Worm (Caenorhabditis elegans) whole organism, L4 larva: Measurements from ENCODE around the gene F41C3.8.
A peak's percentile ranks its signal among the peaks of the same experiment; 100 is the strongest.

Experiments used
- D1046.2 ChIP-seq: fragments of 200-800 bp; sonication (Bioruptor generic); IDR thresholded peaks from 2 replicates; pipeline ENCODE4 v1.3.6; 2022; ENCODE audit warnings: missing genetic modification characterization, missing compliant biosample characterization
- F49E8.2 ChIP-seq: sonication (generic microtip); optimal IDR thresholded peaks from 2 replicates; lab custom pipeline; 2016; ENCODE audit warnings: missing compliant biosample characterization, mild to moderate bottlenecking, missing genetic modification characterization, borderline replicate concordance
- R02D3.7 ChIP-seq: fragments of 150-350 bp; sonication (generic microtip); optimal IDR thresholded peaks from 3 replicates; lab custom pipeline; 2014; ENCODE audit warnings: missing biosample characterization, missing genetic modification characterization
- T20F7.1 ChIP-seq: fragments of 200-800 bp; sonication (Bioruptor generic); optimal IDR thresholded peaks from 2 replicates; lab custom pipeline; 2018; ENCODE audit warnings: mild to moderate bottlenecking, missing genetic modification characterization, missing compliant biosample characterization
- Y48G9A.11 ChIP-seq: fragments of 200-800 bp; sonication (Bioruptor generic); IDR thresholded peaks from 2 replicates; pipeline ENCODE4 v1.3.6; 2022; ENCODE audit warnings: missing genetic modification reagents, missing genetic modification characterization, missing compliant biosample characterization
- ZK546.5 ChIP-seq, 2 experiments: sonication (generic microtip); optimal IDR thresholded peaks; 2 replicates each; lab custom pipeline; 2017; ENCODE audit warnings: missing biosample characterization in 2 of 2, missing genetic modification characterization in 2 of 2
- aha-1 ChIP-seq: fragments of 150-350 bp; peaks from one replicate; lab custom pipeline; 2014; ENCODE audit warnings: missing biosample characterization, missing genetic modification characterization
- ceh-32 ChIP-seq: sonication (generic microtip); optimal IDR thresholded peaks from 2 replicates; lab custom pipeline; 2016; ENCODE audit warnings: mild to moderate bottlenecking, missing genetic modification characterization, missing compliant biosample characterization; ENCODE audit not compliant: poor library complexity
- ceh-44 ChIP-seq: fragments of 200-800 bp; sonication (Bioruptor generic); IDR thresholded peaks from 2 replicates; pipeline ENCODE4 v1.3.6; 2022; ENCODE audit warnings: missing genetic modification reagents, missing genetic modification characterization, missing compliant biosample characterization
- ceh-62 ChIP-seq: sonication (generic microtip); optimal IDR thresholded peaks from 2 replicates; lab custom pipeline; 2017; ENCODE audit warnings: missing biosample characterization, missing genetic modification characterization
- ces-1 ChIP-seq: fragments of 150-350 bp; sonication (generic microtip); optimal IDR thresholded peaks from 4 replicates; lab custom pipeline; 2014; ENCODE audit warnings: missing biosample characterization, missing genetic modification reagents, missing genetic modification characterization
- daf-19 ChIP-seq: fragments of 200-800 bp; sonication (Bioruptor generic); conservative IDR thresholded peaks from 2 replicates; pipeline ENCODE4 v1.3.6; 2022; ENCODE audit warnings: missing genetic modification characterization, missing compliant biosample characterization
- dmd-6 ChIP-seq: fragments of 200-800 bp; sonication (Bioruptor generic); IDR thresholded peaks from 2 replicates; pipeline ENCODE4 v1.3.6; 2022; ENCODE audit warnings: missing genetic modification reagents, missing genetic modification characterization, missing compliant biosample characterization
- egl-27 ChIP-seq: sonication (generic microtip); optimal IDR thresholded peaks from 3 replicates; lab custom pipeline; 2017; ENCODE audit warnings: missing biosample characterization, missing genetic modification reagents, missing genetic modification characterization
- fos-1 ChIP-seq: fragments of 150-350 bp; optimal IDR thresholded peaks from 2 replicates; lab custom pipeline; 2014; ENCODE audit warnings: missing biosample characterization, missing genetic modification characterization
- jun-1 ChIP-seq: fragments of 150-350 bp; optimal IDR thresholded peaks from 2 replicates; lab custom pipeline; 2014; ENCODE audit warnings: missing biosample characterization, missing genetic modification reagents, missing genetic modification characterization
- lin-13 ChIP-seq: fragments of 150-350 bp; optimal IDR thresholded peaks from 2 replicates; lab custom pipeline; 2014; ENCODE audit warnings: missing biosample characterization, missing genetic modification reagents, missing genetic modification characterization
- lin-15B ChIP-seq: fragments of 150-350 bp; sonication (generic microtip); optimal IDR thresholded peaks from 3 replicates; lab custom pipeline; 2014; ENCODE audit warnings: missing biosample characterization, missing genetic modification characterization
- lin-38 ChIP-seq: fragments of 200-800 bp; sonication (Bioruptor generic); IDR thresholded peaks from 2 replicates; pipeline ENCODE4 v1.3.6; 2022; ENCODE audit warnings: missing genetic modification reagents, missing genetic modification characterization, missing compliant biosample characterization
- lir-3 ChIP-seq: sonication (generic microtip); optimal IDR thresholded peaks from 2 replicates; lab custom pipeline; 2016; ENCODE audit warnings: mild to moderate bottlenecking, missing genetic modification characterization, missing compliant biosample characterization
- lsy-2 ChIP-seq, 2 experiments: fragments of 150-350 bp in 1 of 2; sonication (generic microtip) in 1 of 2; optimal IDR thresholded peaks; 2 replicates each; lab custom pipeline; 2014 to 2017; ENCODE audit warnings: missing biosample characterization in 2 of 2, missing genetic modification characterization in 2 of 2
- mdl-1 ChIP-seq, 2 experiments: fragments of 150-350 bp in 1 of 2; sonication (generic microtip) in 1 of 2; optimal IDR thresholded peaks; 2 replicates each; lab custom pipeline; 2014 to 2017; ENCODE audit warnings: missing biosample characterization in 2 of 2, missing genetic modification characterization in 2 of 2
- mep-1 ChIP-seq: fragments of 150-350 bp; sonication (generic microtip); optimal IDR thresholded peaks from 3 replicates; lab custom pipeline; 2014; ENCODE audit warnings: missing biosample characterization, missing genetic modification characterization
- nhr-28 ChIP-seq: fragments of 150-350 bp; optimal IDR thresholded peaks from 2 replicates; lab custom pipeline; 2014; ENCODE audit warnings: missing biosample characterization, missing genetic modification characterization
- nhr-41 ChIP-seq: fragments of 200-800 bp; sonication (Bioruptor generic); IDR thresholded peaks from 2 replicates; pipeline ENCODE4 v1.3.6; 2022; ENCODE audit warnings: missing genetic modification reagents, missing genetic modification characterization, missing compliant biosample characterization
- nhr-6 ChIP-seq: fragments of 150-350 bp; optimal IDR thresholded peaks from 2 replicates; lab custom pipeline; 2014; ENCODE audit warnings: missing biosample characterization, missing genetic modification characterization
- php-3 ChIP-seq: fragments of 200-800 bp; sonication (Bioruptor generic); IDR thresholded peaks from 2 replicates; pipeline ENCODE4 v1.3.6; 2022; ENCODE audit warnings: missing genetic modification reagents, missing genetic modification characterization, missing compliant biosample characterization
- set-16 ChIP-seq: fragments of 200-800 bp; sonication (Bioruptor generic); IDR thresholded peaks from 2 replicates; pipeline ENCODE4 v1.3.6; 2022; ENCODE audit warnings: missing genetic modification reagents, missing genetic modification characterization, missing compliant biosample characterization
- spr-1 ChIP-seq: sonication (generic microtip); optimal IDR thresholded peaks from 2 replicates; lab custom pipeline; 2016; ENCODE audit warnings: mild to moderate bottlenecking, missing genetic modification characterization, missing compliant biosample characterization
- spr-3 ChIP-seq: fragments of 200-800 bp; sonication (Bioruptor generic); optimal IDR thresholded peaks from 2 replicates; lab custom pipeline; 2018; ENCODE audit warnings: mild to moderate bottlenecking, missing genetic modification characterization, missing compliant biosample characterization
- tra-1 ChIP-seq: fragments of 200-800 bp; sonication (Bioruptor generic); IDR thresholded peaks from 2 replicates; pipeline ENCODE4 v1.3.6; 2022; ENCODE audit warnings: missing genetic modification reagents, missing genetic modification characterization, missing compliant biosample characterization
- unc-39 ChIP-seq: sonication (generic microtip); optimal IDR thresholded peaks from 2 replicates; lab custom pipeline; 2017; ENCODE audit warnings: missing biosample characterization, missing genetic modification characterization
- unc-62 ChIP-seq, 3 experiments: fragments of 150-350 bp in 1 of 3; sonication (generic microtip); optimal IDR thresholded peaks in 2 of 3; peaks in 1 of 3; 1 replicate in 1 of 3; 2 replicates in 2 of 3; lab custom pipeline; 2014 to 2017; ENCODE audit warnings: missing biosample characterization in 3 of 3, missing genetic modification characterization in 3 of 3, missing genetic modification reagents in 3 of 3, missing genotype in 1 of 3
- zfp-2 ChIP-seq: sonication (generic microtip); optimal IDR thresholded peaks from 2 replicates; lab custom pipeline; 2016; ENCODE audit warnings: mild to moderate bottlenecking, missing genetic modification characterization, missing compliant biosample characterization
- zfp-3 ChIP-seq: fragments of 200-800 bp; sonication (Bioruptor generic); conservative IDR thresholded peaks from 2 replicates; pipeline ENCODE4 v1.3.6; 2022; ENCODE audit warnings: missing genetic modification reagents, missing genetic modification characterization, missing compliant biosample characterization
- zip-2 ChIP-seq: fragments of 150-350 bp; optimal IDR thresholded peaks from 2 replicates; lab custom pipeline; 2014; ENCODE audit warnings: missing biosample characterization, missing genetic modification characterization
- ztf-7 ChIP-seq: fragments of 150-350 bp; optimal IDR thresholded peaks from 2 replicates; lab custom pipeline; 2014; ENCODE audit warnings: missing biosample characterization, missing genetic modification characterization

F41C3.8 gene

DNA sequence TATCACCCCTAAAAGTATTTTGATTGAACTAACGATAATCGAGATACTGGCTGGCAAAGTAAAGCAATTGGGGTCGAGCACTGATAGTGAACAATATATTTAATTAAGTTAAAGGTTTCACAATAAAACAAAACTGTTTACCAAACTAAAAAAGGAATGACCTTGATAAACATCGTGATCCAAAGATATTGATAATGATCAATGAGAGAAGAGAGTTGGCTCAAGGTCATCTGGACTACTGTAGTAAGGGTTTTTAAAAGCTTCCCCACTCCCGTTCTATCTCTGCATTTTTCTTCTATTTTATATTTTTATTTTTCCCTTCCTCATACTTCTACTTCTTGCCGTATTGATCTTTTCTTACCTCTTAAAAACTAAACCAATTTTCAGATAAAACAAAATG is 33.7 kb downstream of the F41C3.8 start, which contains the start of gene F41C3.2:
Gene F41C3.2 (plus strand): TSS at position 388 of the 400 bp plus-strand sequence.
- no peak for TF ChIP-seq R02D3.7
- peak in 1 of 2 experiments; percentile 30 for TF ChIP-seq lsy-2 (tag; optimal IDR thresholded peaks at IDR 0.05; lab: Kevin White, UChicago)
- no peak for TF ChIP-seq zfp-3 (GFP tag; lab: Robert Waterston, UW)
- TF ChIP-seq nhr-28 (tag; lab: Kevin White, UChicago): peak; percentile 8

DNA sequence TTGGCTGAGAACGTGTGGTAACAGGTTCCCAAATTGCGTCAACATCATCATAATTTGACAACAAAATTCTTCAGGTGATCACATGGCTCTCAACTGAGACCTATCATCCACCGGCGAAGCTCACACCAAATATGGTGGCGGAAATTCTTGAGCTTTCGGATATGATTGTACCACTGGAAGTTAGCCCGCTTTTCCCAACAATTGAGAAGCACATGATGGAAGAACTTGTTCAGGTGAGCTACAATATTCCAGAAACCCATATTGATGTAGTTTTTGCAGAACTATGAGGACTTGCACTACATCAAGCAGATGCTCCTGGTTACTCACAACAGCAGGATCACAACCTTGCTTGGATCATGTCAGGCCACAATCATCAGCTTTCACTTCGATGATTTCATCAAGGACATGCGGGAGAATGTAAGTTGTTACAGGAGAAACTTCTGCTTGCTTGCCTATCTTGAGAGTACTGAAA is 36.4 kb downstream of the F41C3.8 start, which contains the start of gene F41C3.1:
Gene F41C3.1 (plus strand): TSS at position 51 of the 472 bp plus-strand sequence.
- TF ChIP-seq unc-62 (GFP tag; optimal IDR thresholded peaks at IDR 0.05 in 1 of 2; lab: Kevin White, UChicago) (peak in 1 of 2 experiments; percentile 96), unc-62 (tag; optimal IDR thresholded peaks at IDR 0.05; lab: Kevin White, UChicago) (no peak), fos-1 (tag; lab: Kevin White, UChicago) (no peak), php-3 (GFP tag; lab: Robert Waterston, UW) (no peak), zip-2 (tag; lab: Kevin White, UChicago) (no peak), ceh-32 (tag; lab: Kevin White, UChicago) (no peak), nhr-6 (no peak), lin-15B (tag; lab: Kevin White, UChicago) (no peak), dmd-6 (GFP tag; lab: Robert Waterston, UW) (no peak)

DNA sequence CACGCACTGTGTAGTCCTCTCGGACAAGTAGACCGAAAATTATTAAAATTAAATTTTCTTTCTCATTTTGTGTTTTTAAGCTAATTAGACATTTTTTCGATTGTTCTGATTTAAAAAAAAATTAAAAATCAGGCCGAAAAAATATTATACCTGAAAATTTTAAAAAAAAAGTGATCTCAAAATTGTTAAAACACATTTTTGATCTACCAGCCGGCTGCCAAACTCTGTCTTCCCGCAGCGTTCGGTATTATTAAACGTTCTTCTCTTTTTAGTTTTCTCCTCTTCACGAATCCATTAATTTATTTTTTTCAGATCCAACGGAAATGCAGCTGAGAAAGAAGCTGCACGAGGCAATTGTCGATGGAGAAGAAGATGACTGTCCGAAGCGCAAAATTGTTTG is 37.3 kb downstream of the F41C3.8 start, which contains the start of gene C27D9.1:
Gene C27D9.1 (plus strand): TSS at position 281 of the 400 bp plus-strand sequence.
- TF ChIP-seq aha-1 (tag; lab: Kevin White, UChicago) (peak; percentile 57), lin-38 (GFP tag; lab: Robert Waterston, UW) (no peak), jun-1 (tag; lab: Kevin White, UChicago) (no peak), nhr-6 (no peak)
- TF ChIP-seq, all 104 proteins: peak for 1

- TF ChIP-seq spr-3 (GFP tag; lab: Kevin White, UChicago) (peak; percentile 15), Y48G9A.11 (GFP tag; lab: Robert Waterston, UW) (peak; percentile 76), D1046.2 (GFP tag; lab: Robert Waterston, UW) (no peak), T20F7.1 (peak; percentile 37), fos-1 (tag; lab: Kevin White, UChicago) (no peak), spr-1 (tag; lab: Kevin White, UChicago) (peak; percentile 75)
These were observed 39.8 kb downstream of the F41C3.8 start for ce11 chrII:4755654-4756053.

DNA sequence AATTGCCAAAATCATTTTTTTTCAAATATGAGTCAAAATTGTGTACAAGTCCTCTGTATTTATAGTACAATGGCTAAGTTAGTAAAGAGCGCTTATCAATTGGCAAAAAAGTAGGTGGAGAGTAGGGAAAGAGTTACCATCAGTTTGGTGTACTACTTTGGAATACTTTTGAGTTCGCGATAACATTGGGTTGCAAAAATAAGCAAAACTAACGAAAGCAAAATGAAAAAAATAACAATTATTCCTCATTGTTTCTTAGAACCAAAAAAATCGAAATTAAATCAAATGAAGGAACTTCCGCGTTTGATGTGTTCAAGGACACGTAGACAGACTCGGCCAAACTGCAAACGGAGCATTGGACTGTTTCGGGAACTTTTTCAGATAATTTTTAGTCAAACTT is 40.9 kb downstream of the F41C3.8 start, which contains the start of gene C27D9.2:
Gene C27D9.2 (minus strand): TSS at position 101 of the 400 bp plus-strand sequence.
- TF ChIP-seq ztf-7 (tag; lab: Kevin White, UChicago): no peak
- no peak for TF ChIP-seq lin-13 (GFP tag; lab: Kevin White, UChicago)
- no peak for TF ChIP-seq ceh-44 (GFP tag; lab: Robert Waterston, UW)
- no peak for TF ChIP-seq set-16 (GFP tag; lab: Robert Waterston, UW)
- TF ChIP-seq ZK546.5 (tag; optimal IDR thresholded peaks at IDR 0.05; lab: Kevin White, UChicago): no peak
- no peak for TF ChIP-seq spr-3 (GFP tag; lab: Kevin White, UChicago)
- no peak for TF ChIP-seq lir-3
- no peak for TF ChIP-seq mep-1 (tag; lab: Kevin White, UChicago)
- no peak for TF ChIP-seq ceh-62 (tag; lab: Kevin White, UChicago)
- TF ChIP-seq zfp-2 (tag; lab: Kevin White, UChicago): no peak
- no peak for TF ChIP-seq unc-39
- TF ChIP-seq daf-19 (GFP tag; lab: Robert Waterston, UW): no peak
- no peak for TF ChIP-seq nhr-41 (GFP tag; lab: Robert Waterston, UW)
- no peak for TF ChIP-seq egl-27
- TF ChIP-seq F49E8.2: no peak
- no peak for TF ChIP-seq tra-1
- TF ChIP-seq mdl-1 (tag; optimal IDR thresholded peaks at IDR 0.05; lab: Kevin White, UChicago): no peak
- TF ChIP-seq ces-1 (GFP tag; lab: Kevin White, UChicago): no peak
